Worm (Caenorhabditis elegans): ENCODE data around the gene K01B6.4.

- TF ChIP-seq nhr-77 (tag; optimal IDR thresholded peaks at IDR 0.05) (peak; percentile 72), Y105C5A.15 (GFP tag; IDR thresholded peaks at IDR 0.05) (no peak), zip-2 (tag; optimal IDR thresholded peaks at IDR 0.05) (no peak), nhr-11 (tag; optimal IDR thresholded peaks at IDR 0.05) (no peak), mep-1 (tag; optimal IDR thresholded peaks at IDR 0.05) (no peak)
These were observed 29.3 kb upstream of the K01B6.4 start for ce11 chrIII:9326528-9326927.
